Worm (Caenorhabditis elegans): ENCODE data around the gene Y43C5B.2.
A peak's percentile ranks its signal among the peaks of the same experiment; 100 is the strongest.

Gene Y43C5B.2

ce11 chrIV:10346948-10347347 is 5.2 kb downstream of the Y43C5B.2 start:
- TF ChIP-seq aha-1 (tag) = peak; percentile 92
- TF ChIP-seq dmd-9 (GFP tag; IDR thresholded peaks at IDR 0.05) = no peak
- TF ChIP-seq egl-27 (tag; optimal IDR thresholded peaks at IDR 0.05) = no peak

ce11 chrIV:10345990-10346389 is 6.2 kb downstream of the Y43C5B.2 start:
- TF ChIP-seq nhr-76 (tag; optimal IDR thresholded peaks at IDR 0.05) = no peak
- peak; percentile 45 for TF ChIP-seq nhr-28 (tag; optimal IDR thresholded peaks at IDR 0.05)
- TF ChIP-seq aly-2 (tag; optimal IDR thresholded peaks at IDR 0.05) = no peak
- TF ChIP-seq lsy-2 (tag; optimal IDR thresholded peaks at IDR 0.05) = peak in 1 of 2 experiments; percentile 57
- TF ChIP-seq nhr-11 (tag; optimal IDR thresholded peaks at IDR 0.05) = peak; percentile 26
- no peak for TF ChIP-seq set-16 (GFP tag; IDR thresholded peaks at IDR 0.05)
- no peak for TF ChIP-seq Y75B8A.6 (GFP tag; IDR thresholded peaks at IDR 0.05)
- no peak for TF ChIP-seq zip-11 (GFP tag; IDR thresholded peaks at IDR 0.05)
- TF ChIP-seq hmg-1.1 (GFP tag; IDR thresholded peaks at IDR 0.05) = peak; percentile 38
- no peak for TF ChIP-seq ceh-28 (tag; optimal IDR thresholded peaks at IDR 0.05)
- peak; percentile 85 for TF ChIP-seq dve-1 (tag; optimal IDR thresholded peaks at IDR 0.05; ENCODE audit: insufficient read depth)
- TF ChIP-seq mep-1 (tag; optimal IDR thresholded peaks at IDR 0.05) = peak; percentile 54
- no peak for TF ChIP-seq ZK546.5 (tag; optimal IDR thresholded peaks at IDR 0.05)
- TF ChIP-seq daf-12 (tag; optimal IDR thresholded peaks at IDR 0.05) = no peak
- TF ChIP-seq aha-1 (tag) = no peak
- peak in 1 of 2 experiments; percentile 62 for TF ChIP-seq unc-62 (GFP tag; optimal IDR thresholded peaks at IDR 0.05 in 1 of 2)
- no peak for TF ChIP-seq unc-62 (tag; optimal IDR thresholded peaks at IDR 0.05)
- TF ChIP-seq lin-38 (GFP tag; IDR thresholded peaks at IDR 0.05) = no peak
- peak; percentile 21 for TF ChIP-seq nhr-77 (tag; optimal IDR thresholded peaks at IDR 0.05)
- TF ChIP-seq F37D6.2 (tag; optimal IDR thresholded peaks at IDR 0.05) = no peak
- TF ChIP-seq spr-3 (GFP tag; optimal IDR thresholded peaks at IDR 0.05) = no peak
- TF ChIP-seq mdl-1 (tag; optimal IDR thresholded peaks at IDR 0.05) = peak in 1 of 2 experiments; percentile 2
- no peak for TF ChIP-seq daf-8 (GFP tag; IDR thresholded peaks at IDR 0.05)
- TF ChIP-seq hif-1 (tag; optimal IDR thresholded peaks at IDR 0.05) = peak in 1 of 2 experiments; percentile 19
- TF ChIP-seq ctbp-1 (GFP tag; IDR thresholded peaks at IDR 0.05) = 0 out of 2 replicates have a peak, but pooled peaks have one; percentile 14
- no peak for TF ChIP-seq nhr-6 (tag; optimal IDR thresholded peaks at IDR 0.05)
- TF ChIP-seq hlh-11 (tag; optimal IDR thresholded peaks at IDR 0.05) = peak; percentile 67
- TF ChIP-seq ama-1 (optimal IDR thresholded peaks at IDR 0.05) = peak; percentile 34
- peak in 1 of 2 experiments; percentile 26 for TF ChIP-seq daf-16 (GFP tag; optimal IDR thresholded peaks at IDR 0.05)
- peak; percentile 11 for TF ChIP-seq daf-16 (tag; optimal IDR thresholded peaks at IDR 0.05)
- TF ChIP-seq nhr-42 (GFP tag; IDR thresholded peaks at IDR 0.05) = no peak
- peak; percentile 44 for TF ChIP-seq rbr-2 (tag; optimal IDR thresholded peaks at IDR 0.05)

DNA sequence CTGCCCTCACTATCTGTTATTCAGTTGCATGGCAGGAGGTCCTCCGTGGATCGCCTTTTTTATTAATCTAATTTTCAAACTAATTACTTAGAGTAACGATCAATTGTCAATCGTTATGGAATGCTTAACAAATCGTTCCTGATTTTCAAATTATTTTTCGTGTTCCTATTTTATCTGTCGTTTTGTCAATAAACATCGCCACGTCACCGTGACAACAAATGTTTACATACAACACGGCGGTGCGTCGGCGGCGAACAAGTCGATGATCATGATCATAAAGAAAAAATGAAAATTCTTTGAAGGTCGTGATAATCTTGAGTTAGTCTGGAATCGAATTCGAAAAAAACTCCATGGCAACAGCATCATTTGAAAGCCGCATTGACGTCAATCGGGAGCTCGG is 6.7 kb downstream of the Y43C5B.2 start:
- no peak for TF ChIP-seq daf-16 (GFP tag; optimal IDR thresholded peaks at IDR 0.05)
- TF ChIP-seq daf-16 (tag; optimal IDR thresholded peaks at IDR 0.05) = no peak
- no peak for TF ChIP-seq pha-4 (GFP tag; IDR thresholded peaks at IDR 0.05)
- TF ChIP-seq pha-4 (tag; optimal IDR thresholded peaks at IDR 0.05) = peak; percentile 56
- no peak for TF ChIP-seq lin-29 (GFP tag; IDR thresholded peaks at IDR 0.05)
- peak; percentile 25 for TF ChIP-seq aha-1 (tag)
- TF ChIP-seq cey-2 (tag; optimal IDR thresholded peaks at IDR 0.05; ENCODE audit: borderline replicate concordance, insufficient read depth) = no peak
- no peak for TF ChIP-seq rbr-2 (tag; optimal IDR thresholded peaks at IDR 0.05)
- TF ChIP-seq tra-1 (GFP tag; IDR thresholded peaks at IDR 0.05) = no peak

DNA sequence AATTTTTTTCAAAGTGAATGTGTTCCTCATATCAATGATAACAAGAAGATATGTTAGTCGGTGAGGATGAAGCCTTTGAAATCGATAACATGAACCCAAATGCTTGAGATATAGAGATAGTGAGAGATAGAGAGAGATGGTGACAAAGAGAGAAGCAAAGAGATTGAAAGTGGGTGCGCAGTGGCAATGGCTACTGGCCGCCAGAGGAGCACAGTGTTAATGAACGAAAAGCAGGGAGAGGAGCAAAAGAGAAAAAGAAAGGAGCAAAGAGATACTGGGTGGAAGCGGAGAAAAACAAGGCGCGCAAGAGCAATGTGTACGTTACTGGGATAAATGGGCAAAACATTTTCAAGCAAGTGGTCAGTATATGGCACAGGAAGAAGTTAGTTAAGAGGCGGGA is 7.5 kb downstream of the Y43C5B.2 start:
- no peak for TF ChIP-seq nhr-48 (tag; optimal IDR thresholded peaks at IDR 0.05)
- TF ChIP-seq set-16 (GFP tag; IDR thresholded peaks at IDR 0.05) = peak; percentile 13; the same call in 1 of the 2 replicates
- peak; percentile 47 for TF ChIP-seq mep-1 (tag; optimal IDR thresholded peaks at IDR 0.05)
- no peak for TF ChIP-seq cey-2 (tag; optimal IDR thresholded peaks at IDR 0.05; ENCODE audit: borderline replicate concordance, insufficient read depth)
- no peak for TF ChIP-seq hlh-30 (tag; optimal IDR thresholded peaks at IDR 0.05; ENCODE audit: insufficient read depth)
- TF ChIP-seq hlh-11 (tag; optimal IDR thresholded peaks at IDR 0.05) = peak; percentile 15
- TF ChIP-seq hmg-1.1 (GFP tag; IDR thresholded peaks at IDR 0.05) = peak; percentile 55
- no peak for TF ChIP-seq madf-9 (GFP tag; conservative IDR thresholded peaks at IDR 0.05)
- no peak for TF ChIP-seq arid-1 (GFP tag; conservative IDR thresholded peaks at IDR 0.05)
- no peak for TF ChIP-seq spr-1 (tag; optimal IDR thresholded peaks at IDR 0.05)
- no peak for TF ChIP-seq daf-19 (GFP tag; conservative IDR thresholded peaks at IDR 0.05)
- no peak for TF ChIP-seq tra-1 (GFP tag; IDR thresholded peaks at IDR 0.05)
- TF ChIP-seq aha-1 (tag) = peak; percentile 29
- peak; percentile 55 for TF ChIP-seq rbr-2 (tag; optimal IDR thresholded peaks at IDR 0.05)
- TF ChIP-seq lsy-2 (tag; optimal IDR thresholded peaks at IDR 0.05) = peak in 1 of 2 experiments; percentile 24
- TF ChIP-seq R02D3.7 (tag; optimal IDR thresholded peaks at IDR 0.05) = no peak
- peak; percentile 39 for TF ChIP-seq fkh-10 (GFP tag; optimal IDR thresholded peaks at IDR 0.05)
- peak in 1 of 2 experiments; percentile 24 for TF ChIP-seq daf-16 (GFP tag; optimal IDR thresholded peaks at IDR 0.05)
- TF ChIP-seq daf-16 (tag; optimal IDR thresholded peaks at IDR 0.05) = no peak

All from whole organism, L4 larva.